Worm (Caenorhabditis elegans) whole organism, L2 larva: ENCODE results near the gene gem-4.

ENCODE experiments used
- C34F6.9 ChIP-seq: fragments of 150-350 bp; optimal IDR thresholded peaks from 2 replicates; lab custom pipeline; 2014; ENCODE audit warnings: missing biosample characterization, missing genetic modification characterization
- F13H6.1 ChIP-seq: sonication (generic microtip); optimal IDR thresholded peaks from 2 replicates; lab custom pipeline; 2016; ENCODE audit warnings: missing genetic modification characterization, missing compliant biosample characterization
- R02D3.7 ChIP-seq: fragments of 150-350 bp; optimal IDR thresholded peaks from 2 replicates; lab custom pipeline; 2014; ENCODE audit warnings: missing biosample characterization, missing genetic modification characterization
- Y55F3AM.14 ChIP-seq: fragments of 200-800 bp; sonication (Bioruptor generic); optimal IDR thresholded peaks from 2 replicates; lab custom pipeline; 2018; ENCODE audit warnings: mild to moderate bottlenecking, missing genetic modification characterization, missing compliant biosample characterization
- ZK546.5 ChIP-seq: sonication (generic microtip); optimal IDR thresholded peaks from 2 replicates; lab custom pipeline; 2017; ENCODE audit warnings: missing biosample characterization, missing genetic modification characterization
- ama-1 ChIP-seq: fragments of 150-350 bp; optimal IDR thresholded peaks from 2 replicates; lab custom pipeline; 2018; ENCODE audit warnings: inconsistent platforms
- ceh-16 ChIP-seq: fragments of 150-350 bp; optimal IDR thresholded peaks from 2 replicates; lab custom pipeline; 2014; ENCODE audit warnings: missing biosample characterization, missing genetic modification characterization
- ceh-82 ChIP-seq: fragments of 150-350 bp; optimal IDR thresholded peaks from 2 replicates; lab custom pipeline; 2014; ENCODE audit warnings: missing biosample characterization, missing genetic modification characterization
- crh-2 ChIP-seq: sonication (generic microtip); optimal IDR thresholded peaks from 2 replicates; lab custom pipeline; 2017; ENCODE audit warnings: missing biosample characterization, missing genetic modification characterization
- dmd-4 ChIP-seq: sonication (generic microtip); optimal IDR thresholded peaks from 2 replicates; lab custom pipeline; 2017; ENCODE audit warnings: missing biosample characterization, missing genetic modification characterization
- elt-1 ChIP-seq: fragments of 150-350 bp; optimal IDR thresholded peaks from 2 replicates; lab custom pipeline; 2014; ENCODE audit warnings: missing biosample characterization, missing genetic modification characterization
- fos-1 ChIP-seq: fragments of 150-350 bp; optimal IDR thresholded peaks from 2 replicates; lab custom pipeline; 2014; ENCODE audit warnings: missing biosample characterization, missing genetic modification characterization
- gmeb-1 ChIP-seq: fragments of 150-350 bp; optimal IDR thresholded peaks from 2 replicates; lab custom pipeline; 2014; ENCODE audit warnings: missing biosample characterization, missing genetic modification characterization
- lin-11 ChIP-seq: fragments of 150-350 bp; sonication (generic microtip); optimal IDR thresholded peaks from 2 replicates; lab custom pipeline; 2014; ENCODE audit warnings: missing biosample characterization, missing genetic modification characterization, inconsistent platforms, mixed read lengths
- lin-39 ChIP-seq: fragments of 150-350 bp; optimal IDR thresholded peaks from 2 replicates; lab custom pipeline; 2014; ENCODE audit warnings: missing biosample characterization, missing genetic modification reagents, missing genetic modification characterization
- lsy-2 ChIP-seq, 2 experiments: fragments of 150-350 bp in 1 of 2; sonication (generic microtip) in 1 of 2; optimal IDR thresholded peaks; 2 replicates each; lab custom pipeline; 2014 to 2017; ENCODE audit warnings: missing biosample characterization in 2 of 2, missing genetic modification characterization in 2 of 2
- mab-5 ChIP-seq: fragments of 150-350 bp; optimal IDR thresholded peaks from 2 replicates; lab custom pipeline; 2014; ENCODE audit warnings: missing biosample characterization, missing genetic modification characterization
- mbf-1 ChIP-seq: sonication (generic microtip); optimal IDR thresholded peaks from 2 replicates; lab custom pipeline; 2017; ENCODE audit warnings: missing biosample characterization, missing genetic modification characterization
- mdl-1 ChIP-seq, 2 experiments: fragments of 150-350 bp in 1 of 2; sonication (generic microtip) in 1 of 2; optimal IDR thresholded peaks; 2 replicates each; lab custom pipeline; 2017; ENCODE audit warnings: missing biosample characterization in 2 of 2, missing genetic modification characterization in 2 of 2
- nhr-12 ChIP-seq: fragments of 150-350 bp; optimal IDR thresholded peaks from 2 replicates; lab custom pipeline; 2014; ENCODE audit warnings: missing biosample characterization, missing genetic modification characterization
- nhr-129 ChIP-seq: fragments of 150-350 bp; optimal IDR thresholded peaks from 2 replicates; lab custom pipeline; 2014; ENCODE audit warnings: missing biosample characterization, missing genetic modification characterization
- nhr-21 ChIP-seq: fragments of 150-350 bp; optimal IDR thresholded peaks from 2 replicates; lab custom pipeline; 2014; ENCODE audit warnings: missing biosample characterization, missing genetic modification characterization
- nhr-23 ChIP-seq: fragments of 150-350 bp; optimal IDR thresholded peaks from 2 replicates; lab custom pipeline; 2014; ENCODE audit warnings: missing biosample characterization, missing genetic modification reagents, missing genetic modification characterization
- nhr-237 ChIP-seq: fragments of 150-350 bp; optimal IDR thresholded peaks from 2 replicates; lab custom pipeline; 2014; ENCODE audit warnings: missing biosample characterization, missing genetic modification characterization
- nhr-25 ChIP-seq: fragments of 150-350 bp; sonication (generic microtip); optimal IDR thresholded peaks from 3 replicates; lab custom pipeline; 2014; ENCODE audit warnings: missing biosample characterization, missing genetic modification characterization
- nhr-6 ChIP-seq: fragments of 150-350 bp; optimal IDR thresholded peaks from 2 replicates; lab custom pipeline; 2014; ENCODE audit warnings: missing biosample characterization, missing genetic modification characterization
- nhr-77 ChIP-seq: fragments of 150-350 bp; optimal IDR thresholded peaks from 2 replicates; lab custom pipeline; 2014; ENCODE audit warnings: missing biosample characterization, missing genetic modification characterization
- sem-4 ChIP-seq: fragments of 150-350 bp; optimal IDR thresholded peaks from 2 replicates; lab custom pipeline; 2014; ENCODE audit warnings: missing biosample characterization, missing genetic modification reagents, missing genetic modification characterization
- skn-1 ChIP-seq: sonication (generic microtip); optimal IDR thresholded peaks from 2 replicates; lab custom pipeline; 2017; ENCODE audit warnings: missing biosample characterization, missing genetic modification characterization
- sma-3 ChIP-seq: sonication (generic microtip); optimal IDR thresholded peaks from 2 replicates; lab custom pipeline; 2016; ENCODE audit warnings: missing genetic modification reagents, missing genetic modification characterization, missing compliant biosample characterization
- sma-9 ChIP-seq, 2 experiments: fragments of 150-350 bp in 1 of 2; sonication (generic microtip) in 1 of 2; optimal IDR thresholded peaks; 2 replicates each; lab custom pipeline; 2014 to 2016; ENCODE audit warnings: missing genetic modification characterization in 2 of 2, mild to moderate bottlenecking in 1 of 2, missing biosample characterization in 1 of 2, missing compliant biosample characterization in 1 of 2, missing genetic modification reagents in 1 of 2, moderate library complexity in 1 of 2
- unc-39 ChIP-seq: fragments of 150-350 bp; optimal IDR thresholded peaks from 2 replicates; lab custom pipeline; 2014; ENCODE audit warnings: missing biosample characterization, missing genetic modification characterization
- unc-55 ChIP-seq: fragments of 150-350 bp; sonication (generic microtip); optimal IDR thresholded peaks from 3 replicates; lab custom pipeline; 2014; ENCODE audit warnings: missing biosample characterization, missing genetic modification reagents, missing genetic modification characterization
- zag-1 ChIP-seq: fragments of 150-350 bp; optimal IDR thresholded peaks from 2 replicates; lab custom pipeline; 2014; ENCODE audit warnings: missing biosample characterization, missing genetic modification characterization
- ztf-11 ChIP-seq: sonication (generic microtip); optimal IDR thresholded peaks from 2 replicates; lab custom pipeline; 2017; ENCODE audit warnings: missing biosample characterization, missing genetic modification characterization
- ztf-4 ChIP-seq: fragments of 150-350 bp; optimal IDR thresholded peaks from 2 replicates; lab custom pipeline; 2014; ENCODE audit warnings: missing biosample characterization, missing genetic modification characterization

Gene gem-4

DNA sequence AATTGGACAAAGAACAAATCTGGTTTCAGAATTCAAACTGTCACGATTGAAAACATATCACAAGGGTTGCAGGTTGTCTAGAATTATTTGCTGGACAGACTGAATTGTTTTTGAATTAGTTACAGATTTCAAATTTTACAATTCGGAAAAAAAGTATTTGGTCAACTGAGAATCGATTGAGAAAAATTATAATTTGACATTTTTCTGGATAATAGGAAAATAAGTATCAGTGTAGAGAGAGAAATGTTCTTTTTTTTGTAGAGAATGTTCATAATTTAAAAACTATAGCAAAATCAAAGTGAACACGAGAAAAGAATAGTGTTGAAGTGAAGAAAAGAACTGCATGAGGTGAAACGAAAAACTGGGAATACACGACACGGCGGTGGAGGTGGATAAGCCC is 44.7 kb upstream of the gem-4 start, which contains the start of gene dpy-20:
Gene dpy-20, minus strand, starts transcription at position 101 of the 400 bp plus-strand sequence.
- no peak for TF ChIP-seq sem-4 (tag; lab: Kevin White, UChicago)
- no peak for TF ChIP-seq nhr-12 (tag; lab: Kevin White, UChicago)
- TF ChIP-seq nhr-77 (tag; lab: Kevin White, UChicago): no peak
- no peak for TF ChIP-seq mab-5 (tag; lab: Kevin White, UChicago)
- no peak for TF ChIP-seq skn-1 (tag; lab: Kevin White, UChicago)
- no peak for TF ChIP-seq fos-1
- TF ChIP-seq F13H6.1 (tag; lab: Kevin White, UChicago): no peak
- no peak for TF ChIP-seq zag-1
- no peak for TF ChIP-seq crh-2
- no peak for TF ChIP-seq ceh-16 (tag; lab: Kevin White, UChicago)
- TF ChIP-seq R02D3.7 (tag; lab: Kevin White, UChicago): no peak
- TF ChIP-seq sma-9 (GFP tag; optimal IDR thresholded peaks at IDR 0.05; lab: Kevin White, UChicago): no peak
- TF ChIP-seq sma-9 (tag; optimal IDR thresholded peaks at IDR 0.05; lab: Kevin White, UChicago): no peak
- TF ChIP-seq nhr-237 (tag; lab: Kevin White, UChicago): no peak
- TF ChIP-seq lin-39 (tag; lab: Kevin White, UChicago): no peak
- no peak for TF ChIP-seq nhr-6 (tag; lab: Kevin White, UChicago)

DNA sequence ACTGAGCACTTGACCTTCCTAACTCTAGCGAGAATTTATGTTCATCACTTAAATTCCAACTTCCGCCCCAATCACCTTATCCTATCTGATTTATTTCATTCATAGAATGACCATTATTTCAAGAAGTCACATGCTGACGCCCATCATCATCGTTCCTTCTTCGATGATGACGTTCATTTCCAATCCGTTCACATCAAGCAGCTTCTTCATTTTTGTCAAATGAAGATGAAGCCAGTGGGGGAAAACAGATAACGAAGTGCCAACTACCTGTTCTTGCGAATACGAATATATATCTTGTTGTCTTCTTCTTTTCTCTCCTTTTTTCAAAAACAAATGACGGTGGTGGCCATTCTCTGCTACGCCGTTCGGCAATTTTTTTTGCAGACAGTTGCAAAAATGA is 43.6 kb upstream of the gem-4 start:
- TF ChIP-seq fos-1 (no peak), nhr-25 (no peak), nhr-21 (tag; lab: Kevin White, UChicago) (peak; percentile 66), ztf-11 (no peak)

DNA sequence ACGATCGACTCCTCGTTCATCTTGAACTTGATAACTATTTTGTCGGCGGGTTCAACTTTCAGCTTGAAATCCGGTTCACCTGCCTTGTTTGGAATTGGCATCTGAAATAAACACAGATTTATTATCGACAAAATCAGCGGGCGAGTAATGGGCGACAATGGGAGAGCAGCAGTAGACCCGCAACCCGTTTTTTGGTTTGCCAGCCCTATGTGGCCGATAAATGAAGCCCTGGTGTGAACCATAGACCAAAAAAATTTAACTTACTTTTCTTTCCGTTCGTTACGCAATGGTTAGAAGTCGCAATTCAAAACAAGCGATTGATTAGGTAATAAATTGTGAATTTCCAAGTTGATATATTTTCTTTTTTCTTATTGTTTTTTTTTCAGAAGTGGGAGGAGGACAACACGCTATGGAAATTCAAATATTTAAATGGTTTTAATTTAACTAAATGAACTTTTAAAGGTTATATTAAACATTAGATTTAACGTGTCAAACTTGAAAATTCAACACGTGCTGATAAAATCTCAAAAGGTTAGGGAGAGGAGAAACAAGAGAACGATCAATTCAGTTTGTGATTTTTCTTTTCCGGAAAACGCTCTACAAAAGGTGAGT is 41.6 kb upstream of the gem-4 start, which contains the start of the genes T22B3.3 and alg-3:
Gene T22B3.3, minus strand, starts transcription at position 101 of the 612 bp plus-strand sequence.
Gene alg-3, plus strand, starts transcription at position 562 of the 612 bp plus-strand sequence.
- TF ChIP-seq nhr-6 (tag; lab: Kevin White, UChicago) (no peak), nhr-21 (tag; lab: Kevin White, UChicago) (no peak), nhr-25 (no peak), sem-4 (tag; lab: Kevin White, UChicago) (no peak), R02D3.7 (tag; lab: Kevin White, UChicago) (no peak), mab-5 (tag; lab: Kevin White, UChicago) (no peak), lin-11 (tag; lab: Kevin White, UChicago) (no peak), mdl-1 (tag; optimal IDR thresholded peaks at IDR 0.05; lab: Kevin White, UChicago) (no peak), crh-2 (no peak), sma-9 (GFP tag; optimal IDR thresholded peaks at IDR 0.05; lab: Kevin White, UChicago) (no peak), sma-9 (tag; optimal IDR thresholded peaks at IDR 0.05; lab: Kevin White, UChicago) (no peak), unc-39 (tag; lab: Kevin White, UChicago) (no peak), ztf-4 (tag; lab: Kevin White, UChicago) (no peak), sma-3 (no peak), nhr-237 (tag; lab: Kevin White, UChicago) (no peak)

DNA sequence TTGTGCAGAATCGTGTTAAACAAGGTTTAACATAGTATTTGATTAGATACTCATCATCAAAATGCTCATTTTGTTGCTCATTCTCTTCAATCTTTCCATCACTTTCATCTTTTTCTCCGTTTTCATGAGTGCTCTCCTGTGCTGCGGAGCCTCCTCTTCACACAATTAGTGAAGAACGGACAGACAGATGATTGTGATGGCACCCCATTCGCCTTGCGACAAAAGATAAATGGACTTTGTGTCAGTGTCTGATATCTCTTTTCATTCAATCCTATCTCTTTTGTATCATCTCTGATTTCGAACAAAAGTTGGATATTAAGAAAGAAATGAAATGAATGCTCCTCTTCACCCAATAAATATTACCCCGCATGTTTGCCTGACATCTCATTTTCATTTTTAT is 35.1 kb upstream of the gem-4 start:
- TF ChIP-seq lin-11 (tag; lab: Kevin White, UChicago): no peak
- no peak for TF ChIP-seq elt-1
- TF ChIP-seq ama-1: no peak
- TF ChIP-seq unc-55 (GFP tag; lab: Kevin White, UChicago): no peak
- TF ChIP-seq ZK546.5 (tag; lab: Kevin White, UChicago): no peak
- TF ChIP-seq ztf-4 (tag; lab: Kevin White, UChicago): no peak
- no peak for TF ChIP-seq ceh-82
- TF ChIP-seq F13H6.1 (tag; lab: Kevin White, UChicago): peak; percentile 58
- TF ChIP-seq mbf-1 (tag; lab: Kevin White, UChicago): no peak
- TF ChIP-seq nhr-129 (tag; lab: Kevin White, UChicago): peak; percentile 58
- TF ChIP-seq nhr-23 (tag; lab: Kevin White, UChicago): no peak
- TF ChIP-seq lsy-2 (tag; optimal IDR thresholded peaks at IDR 0.05; lab: Kevin White, UChicago): peak in 1 of 2 experiments; percentile 2
- no peak for TF ChIP-seq sma-9 (GFP tag; optimal IDR thresholded peaks at IDR 0.05; lab: Kevin White, UChicago)
- TF ChIP-seq sma-9 (tag; optimal IDR thresholded peaks at IDR 0.05; lab: Kevin White, UChicago): no peak
- peak; percentile 35 for TF ChIP-seq C34F6.9 (tag; lab: Kevin White, UChicago)
- TF ChIP-seq gmeb-1 (tag; lab: Kevin White, UChicago): no peak
- TF ChIP-seq Y55F3AM.14 (GFP tag; lab: Kevin White, UChicago): no peak
- TF ChIP-seq dmd-4 (tag; lab: Kevin White, UChicago): no peak
- no peak for TF ChIP-seq mab-5 (tag; lab: Kevin White, UChicago)
- no peak for TF ChIP-seq R02D3.7 (tag; lab: Kevin White, UChicago)
